Fruit fly (Drosophila melanogaster): ENCODE measurements around the gene CG17283.

Gene CG17283

DNA sequence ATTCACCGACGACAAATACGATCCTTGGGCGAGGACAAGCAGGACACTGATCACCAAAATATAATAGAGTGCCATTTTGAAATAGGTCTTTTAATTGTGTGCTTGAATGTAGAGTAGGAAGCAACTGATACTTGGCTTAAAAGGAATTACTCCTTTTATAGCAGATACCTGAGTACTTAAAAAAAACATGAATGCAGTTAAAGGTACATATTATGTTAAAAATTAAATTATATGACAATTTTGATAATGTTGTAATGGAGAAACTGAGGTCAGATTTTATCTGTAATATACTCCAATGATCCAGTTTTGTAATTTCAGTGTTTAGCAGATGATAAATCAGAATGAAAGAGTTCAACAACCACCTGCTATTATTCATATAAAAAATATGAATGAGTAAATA lies 14.4 kb downstream of the CG17283 start, which contains the start of gene CG14332:
TSS of gene CG14332 (minus strand) at position 101 of the 400 bp plus-strand sequence.
- TF ChIP-seq CG15710 (tag; optimal IDR thresholded peaks at IDR 0.05) (no peak), CG14655 (GFP tag; optimal IDR thresholded peaks at IDR 0.05) (no peak), CG8301 (tag; optimal IDR thresholded peaks at IDR 0.05) (no peak), CG13204 (GFP tag; optimal IDR thresholded peaks at IDR 0.05) (no peak), Pif1B (GFP tag; optimal IDR thresholded peaks at IDR 0.05) (no peak), CG10348 (GFP tag; IDR thresholded peaks at IDR 0.05) (no peak), Pif1A (GFP tag; optimal IDR thresholded peaks at IDR 0.05) (no peak)

DNA sequence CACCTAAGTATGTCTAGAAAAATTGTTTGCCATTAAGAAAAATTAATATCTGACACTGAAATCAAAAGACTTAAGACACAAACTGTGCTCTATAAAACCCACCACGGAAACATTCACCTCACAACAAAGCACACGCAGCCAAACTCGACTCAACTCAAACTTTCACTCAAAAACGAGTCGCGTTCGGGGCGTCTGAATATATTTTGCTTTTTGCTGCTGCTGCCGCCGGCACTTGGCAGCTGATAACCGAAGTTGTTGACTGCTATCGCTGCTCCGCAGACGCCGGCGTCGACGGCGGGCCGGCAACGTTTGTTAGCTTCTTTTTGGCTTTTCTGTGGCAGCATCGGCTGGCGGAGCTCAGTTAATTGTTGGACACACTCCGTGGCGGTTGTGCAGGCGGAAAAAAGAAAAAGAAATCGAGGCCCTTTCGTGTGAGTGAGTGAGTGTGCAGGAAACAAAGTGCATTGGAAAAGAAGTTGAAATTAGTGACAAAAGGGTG lies 17.8 kb downstream of the CG17283 start, which contains the start of gene cysu:
TSS of gene cysu (plus strand) at position 352 of the 499 bp plus-strand sequence.
- TF ChIP-seq CG13204 (GFP tag; optimal IDR thresholded peaks at IDR 0.05), result no peak
- no peak for TF ChIP-seq CG15710 (tag; optimal IDR thresholded peaks at IDR 0.05)
- no peak for TF ChIP-seq CG10348 (GFP tag; IDR thresholded peaks at IDR 0.05)
- TF ChIP-seq CG9948 (tag; optimal IDR thresholded peaks at IDR 0.05), result no peak
- no peak for TF ChIP-seq CG8301 (tag; optimal IDR thresholded peaks at IDR 0.05)
- no peak for TF ChIP-seq gl (tag; optimal IDR thresholded peaks at IDR 0.05)
- TF ChIP-seq Pif1B (GFP tag; optimal IDR thresholded peaks at IDR 0.05), result no peak
- TF ChIP-seq CG4496 (GFP tag; IDR thresholded peaks at IDR 0.05), result no peak
- TF ChIP-seq D1 (tag; optimal IDR thresholded peaks at IDR 0.05), result no peak
- TF ChIP-seq CG14655 (GFP tag; optimal IDR thresholded peaks at IDR 0.05), result no peak
- TF ChIP-seq EcR (GFP tag; optimal IDR thresholded peaks at IDR 0.05), result no peak

DNA sequence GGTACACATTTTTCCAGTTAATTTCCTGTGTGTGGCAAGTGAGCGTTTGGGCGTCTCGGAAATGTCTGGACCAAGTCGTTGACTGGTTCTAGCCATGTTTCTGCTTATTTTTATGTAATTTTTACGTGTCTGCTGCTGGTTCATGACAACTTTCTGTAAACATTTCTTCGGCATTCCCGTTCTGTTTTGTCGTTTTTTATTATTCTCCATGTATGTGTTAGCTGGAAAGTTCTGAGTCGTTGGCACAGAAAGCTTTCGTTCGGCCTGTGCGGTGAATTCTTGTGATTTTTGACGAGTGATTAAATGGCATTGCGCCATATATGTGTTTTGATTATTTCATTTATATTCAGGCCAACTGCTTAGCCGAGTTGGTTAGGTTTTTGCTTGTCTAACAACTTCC lies 18.6 kb downstream of the CG17283 start:
- no peak for TF ChIP-seq CG8301 (tag; optimal IDR thresholded peaks at IDR 0.05)
- no peak for TF ChIP-seq CG10348 (GFP tag; IDR thresholded peaks at IDR 0.05)
- TF ChIP-seq fd96Ca (GFP tag; IDR thresholded peaks at IDR 0.05), result no peak
- TF ChIP-seq CG13204 (GFP tag; optimal IDR thresholded peaks at IDR 0.05), result no peak
- no peak for TF ChIP-seq CG4496 (GFP tag; IDR thresholded peaks at IDR 0.05)
- no peak for TF ChIP-seq Pif1B (GFP tag; optimal IDR thresholded peaks at IDR 0.05)
- TF ChIP-seq Snoo (tag; optimal IDR thresholded peaks at IDR 0.05), result no peak
- TF ChIP-seq gl (tag; optimal IDR thresholded peaks at IDR 0.05), result no peak
- TF ChIP-seq CG14655 (GFP tag; optimal IDR thresholded peaks at IDR 0.05), result no peak
- no peak for TF ChIP-seq D1 (tag; optimal IDR thresholded peaks at IDR 0.05)
- TF ChIP-seq CG32121 (GFP tag; IDR thresholded peaks at IDR 0.05), result no peak
- no peak for TF ChIP-seq CG9948 (tag; optimal IDR thresholded peaks at IDR 0.05)
- no peak for TF ChIP-seq Ets98B (GFP tag; IDR thresholded peaks at IDR 0.05)
- no peak for TF ChIP-seq CG17806 (tag; optimal IDR thresholded peaks at IDR 0.05)
- no peak for TF ChIP-seq Pif1A (GFP tag; optimal IDR thresholded peaks at IDR 0.05)
- no peak for TF ChIP-seq CG8159 (tag; optimal IDR thresholded peaks at IDR 0.05)
- no peak for TF ChIP-seq rn (GFP tag; IDR thresholded peaks at IDR 0.05)
- TF ChIP-seq CG15710 (tag; optimal IDR thresholded peaks at IDR 0.05), result no peak
- no peak for TF ChIP-seq CG34367 (tag; optimal IDR thresholded peaks at IDR 0.05)
- TF ChIP-seq CG12605 (GFP tag; IDR thresholded peaks at IDR 0.05), result no peak

DNA sequence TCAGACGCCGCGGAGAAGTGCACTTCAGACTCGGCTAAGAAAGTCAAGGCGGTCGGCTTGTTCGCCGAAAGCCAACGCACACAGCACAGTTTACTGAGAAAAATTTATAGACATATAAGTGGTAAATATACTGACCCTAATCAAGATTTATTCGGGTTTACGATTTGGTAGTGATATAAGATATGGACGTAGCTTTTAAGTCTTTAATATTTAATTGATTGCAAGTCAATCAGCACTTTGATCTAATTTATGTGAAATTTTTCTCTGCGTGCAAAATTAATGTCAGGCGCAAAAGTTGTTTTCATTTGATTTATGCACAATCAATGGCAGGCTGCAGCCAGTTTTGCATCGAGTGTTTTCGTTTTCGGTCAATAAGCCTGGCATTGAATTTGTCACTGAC lies 22.8 kb downstream of the CG17283 start:
- TF ChIP-seq CG14655 (GFP tag; optimal IDR thresholded peaks at IDR 0.05) (peak; percentile 41), Pif1B (GFP tag; optimal IDR thresholded peaks at IDR 0.05) (no peak), Ets98B (GFP tag; IDR thresholded peaks at IDR 0.05) (peak; percentile 64), CG4496 (GFP tag; IDR thresholded peaks at IDR 0.05) (peak; percentile 74; the same call in 2 of the 3 replicates), CG8301 (tag; optimal IDR thresholded peaks at IDR 0.05) (peak; percentile 58), CG32121 (GFP tag; IDR thresholded peaks at IDR 0.05) (peak; percentile 60)

DNA sequence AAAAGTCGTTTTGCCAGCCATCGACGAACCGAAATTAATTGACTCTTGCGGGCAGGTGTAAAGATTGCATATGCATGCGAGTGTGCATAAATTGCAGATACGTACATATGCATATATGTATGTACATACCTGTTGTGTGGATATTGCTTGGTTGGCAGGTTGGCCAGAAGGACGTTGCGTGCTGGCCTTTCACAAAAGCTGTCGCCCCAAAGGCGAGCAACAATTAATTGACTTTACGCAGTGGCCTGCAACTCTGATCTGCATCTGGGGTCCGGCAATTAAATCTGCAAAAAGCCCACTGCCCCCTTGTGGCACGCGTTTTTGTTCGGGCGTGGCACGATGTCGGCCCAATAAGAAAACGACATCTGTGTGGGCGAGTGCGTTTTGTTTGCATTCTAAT lies 25.4 kb downstream of the CG17283 start:
- no peak for TF ChIP-seq CG9948 (tag; optimal IDR thresholded peaks at IDR 0.05)

DNA sequence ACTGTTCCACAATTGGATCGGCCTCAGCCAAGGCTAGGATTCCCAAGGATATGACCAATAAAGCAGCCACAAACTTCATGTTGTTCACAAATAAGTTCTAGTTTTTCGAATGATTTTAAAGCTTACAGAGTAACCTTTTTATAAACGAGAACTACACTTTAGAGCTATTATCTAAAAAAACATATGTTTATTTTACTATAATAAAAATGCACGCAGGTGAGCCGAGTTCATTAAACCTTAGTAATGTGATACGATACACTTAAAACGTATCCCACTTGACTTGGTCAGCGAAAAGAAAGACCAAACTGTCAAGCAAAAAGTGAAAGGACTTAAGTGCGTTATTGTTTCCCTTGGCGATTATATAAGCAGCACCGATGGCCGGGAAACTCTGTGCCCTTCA lies 26.7 kb downstream of the CG17283 start, which contains the start of gene CG44090:
TSS of gene CG44090 (minus strand) at position 101 of the 400 bp plus-strand sequence.
- TF ChIP-seq CG13204 (GFP tag; optimal IDR thresholded peaks at IDR 0.05), result no peak
- no peak for TF ChIP-seq CG17806 (tag; optimal IDR thresholded peaks at IDR 0.05)
- no peak for TF ChIP-seq fd96Ca (GFP tag; IDR thresholded peaks at IDR 0.05)
- TF ChIP-seq CG14655 (GFP tag; optimal IDR thresholded peaks at IDR 0.05), result no peak
- TF ChIP-seq CG8301 (tag; optimal IDR thresholded peaks at IDR 0.05), result no peak
- TF ChIP-seq CG8159 (tag; optimal IDR thresholded peaks at IDR 0.05), result no peak
- TF ChIP-seq rn (GFP tag; IDR thresholded peaks at IDR 0.05), result no peak
- no peak for TF ChIP-seq CG12605 (GFP tag; IDR thresholded peaks at IDR 0.05)

DNA sequence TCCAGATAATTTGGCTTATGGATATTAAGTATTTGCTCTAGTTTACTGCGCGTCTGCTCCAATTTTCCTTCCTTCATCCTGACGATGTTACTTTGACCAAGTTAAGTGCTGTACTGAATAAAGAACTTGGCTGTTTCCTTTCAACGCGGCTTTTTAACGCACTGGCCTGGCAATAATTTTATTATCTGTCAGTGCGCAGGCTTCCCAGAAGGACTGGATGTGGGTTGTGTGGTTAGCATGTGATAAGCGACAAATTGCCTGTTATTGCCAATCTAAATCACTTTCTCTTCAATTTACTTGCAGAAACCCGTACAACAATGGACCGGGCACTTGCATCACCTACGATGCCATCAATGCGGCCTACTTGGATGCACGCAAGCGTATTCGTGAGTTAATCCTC lies 33.0 kb downstream of the CG17283 start, which contains the start of gene CG14331:
TSS of gene CG14331 (minus strand) at position 101 of the 400 bp plus-strand sequence.
- no peak for TF ChIP-seq Pif1A (GFP tag; optimal IDR thresholded peaks at IDR 0.05)
- TF ChIP-seq EcR (GFP tag; optimal IDR thresholded peaks at IDR 0.05), result no peak
- no peak for TF ChIP-seq CG9948 (tag; optimal IDR thresholded peaks at IDR 0.05)
- no peak for TF ChIP-seq CG17806 (tag; optimal IDR thresholded peaks at IDR 0.05)

Data from whole organism, pupa.